Worm (Caenorhabditis elegans) whole organism, L4 larva: Measurements from ENCODE around the gene egl-13.

Experiments
- T26A8.4 ChIP-seq: fragments of 200-800 bp; sonication (Bioruptor generic); IDR thresholded peaks from 2 replicates; pipeline ENCODE4 v1.3.6; 2022; ENCODE audit warnings: missing genetic modification characterization, missing compliant biosample characterization
- Y5F2A.4 ChIP-seq: fragments of 200-800 bp; sonication (Bioruptor generic); optimal IDR thresholded peaks from 2 replicates; lab custom pipeline; 2018; ENCODE audit warnings: mild to moderate bottlenecking, missing genetic modification characterization, missing compliant biosample characterization
- nhr-237 ChIP-seq: sonication (generic microtip); optimal IDR thresholded peaks from 2 replicates; lab custom pipeline; 2017; ENCODE audit warnings: missing biosample characterization, missing genetic modification characterization
- pha-4 ChIP-seq, 2 experiments: fragments of 150-350 bp in 1 of 2; fragments of 200-800 bp in 1 of 2; sonication (Bioruptor generic) in 1 of 2; IDR thresholded peaks in 1 of 2; optimal IDR thresholded peaks in 1 of 2; 2 replicates each; pipeline versions ENCODE4 v1.3.6 to Lab custom; 2014 to 2022; ENCODE audit warnings: missing genetic modification characterization in 2 of 2, missing genetic modification reagents in 2 of 2, missing biosample characterization in 1 of 2, missing compliant biosample characterization in 1 of 2
- snpc-4 ChIP-seq: fragments of 150-350 bp; optimal IDR thresholded peaks from 2 replicates; lab custom pipeline; 2014; ENCODE audit warnings: missing biosample characterization, missing genetic modification characterization
- zip-11 ChIP-seq: fragments of 200-800 bp; sonication (Bioruptor generic); IDR thresholded peaks from 2 replicates; pipeline ENCODE4 v1.3.6; 2022; ENCODE audit warnings: missing genetic modification characterization, missing compliant biosample characterization

- no peak for TF ChIP-seq pha-4 (GFP tag; IDR thresholded peaks at IDR 0.05; lab: Robert Waterston, UW)
- TF ChIP-seq pha-4 (tag; optimal IDR thresholded peaks at IDR 0.05; lab: Kevin White, UChicago), result no peak
- no peak for TF ChIP-seq zip-11 (GFP tag; lab: Robert Waterston, UW)
- TF ChIP-seq Y5F2A.4 (GFP tag; lab: Kevin White, UChicago), result no peak
- no peak for TF ChIP-seq nhr-237 (tag; lab: Kevin White, UChicago)
- no peak for TF ChIP-seq T26A8.4 (GFP tag; lab: Robert Waterston, UW)
- TF ChIP-seq snpc-4 (tag; lab: Kevin White, UChicago), result no peak
Observed at ce11 chrX:5697208-5697607, 33.6 kb downstream of the egl-13 start, which contains the start of gene W01C8.5.
